Fruit fly (Drosophila melanogaster) whole organism, adult: ENCODE results near the gene CG5180.

ENCODE experiments used
- CG11617 ChIP-seq: fragments of 200-800 bp; sonication (Bioruptor generic); optimal IDR thresholded peaks from 2 replicates; lab custom pipeline; 2017; ENCODE audit warnings: mild to moderate bottlenecking, missing biosample characterization, missing genetic modification reagents, missing genetic modification characterization
- CG12768 ChIP-seq: fragments of 200-800 bp; sonication (Bioruptor generic); optimal IDR thresholded peaks from 2 replicates; lab custom pipeline; 2017; ENCODE audit warnings: missing biosample characterization, missing genetic modification characterization, mild to moderate bottlenecking, moderate library complexity, missing genetic modification reagents
- CG14711 ChIP-seq: fragments of 200-800 bp; sonication (Bioruptor generic); optimal IDR thresholded peaks from 2 replicates; lab custom pipeline; 2018; ENCODE audit warnings: missing biosample characterization, mild to moderate bottlenecking, missing genetic modification characterization, moderate library complexity
- CG1620 ChIP-seq: fragments of 200-800 bp; sonication (Bioruptor generic); optimal IDR thresholded peaks from 2 replicates; lab custom pipeline; 2016; ENCODE audit warnings: missing biosample characterization, missing genetic modification characterization
- CG33017 ChIP-seq: fragments of 200-800 bp; sonication (Bioruptor generic); optimal IDR thresholded peaks from 2 replicates; lab custom pipeline; 2018; ENCODE audit warnings: missing biosample characterization, mild to moderate bottlenecking, missing genetic modification characterization, moderate library complexity
- CG5204 ChIP-seq: fragments of 200-800 bp; sonication (Bioruptor generic); optimal IDR thresholded peaks from 2 replicates; lab custom pipeline; 2016; ENCODE audit warnings: missing biosample characterization, missing genetic modification characterization
- CG7045 ChIP-seq: fragments of 200-800 bp; sonication (Bioruptor generic); optimal IDR thresholded peaks from 2 replicates; lab custom pipeline; 2017; ENCODE audit warnings: missing biosample characterization, mild to moderate bottlenecking, missing genetic modification characterization
- CG7101 ChIP-seq: fragments of 200-800 bp; sonication (Bioruptor generic); optimal IDR thresholded peaks from 2 replicates; lab custom pipeline; 2018; ENCODE audit warnings: missing biosample characterization, mild to moderate bottlenecking, missing genetic modification characterization, moderate library complexity
- Clk ChIP-seq: fragments of 200-800 bp; sonication (Bioruptor generic); optimal IDR thresholded peaks from 2 replicates; lab custom pipeline; 2017; ENCODE audit warnings: missing biosample characterization, missing genetic modification characterization
- Crg-1 ChIP-seq: fragments of 200-800 bp; sonication (Bioruptor generic); optimal IDR thresholded peaks from 2 replicates; lab custom pipeline; 2016; ENCODE audit warnings: missing biosample characterization, missing genetic modification characterization
- Hr96 ChIP-seq: fragments of 200-800 bp; sonication (Bioruptor generic); optimal IDR thresholded peaks from 2 replicates; lab custom pipeline; 2016; ENCODE audit warnings: missing biosample characterization, missing genetic modification characterization
- Mnt ChIP-seq: fragments of 200-800 bp; sonication (Bioruptor generic); optimal IDR thresholded peaks from 2 replicates; lab custom pipeline; 2016; ENCODE audit warnings: missing biosample characterization, mild to moderate bottlenecking, missing genetic modification characterization
- bab1 ChIP-seq: fragments of 200-800 bp; sonication (Bioruptor generic); optimal IDR thresholded peaks from 3 replicates; lab custom pipeline; 2019; ENCODE audit warnings: missing biosample characterization, mild to moderate bottlenecking, missing genetic modification characterization, moderate library complexity
- cic ChIP-seq: fragments of 200-800 bp; sonication (Bioruptor generic); optimal IDR thresholded peaks from 2 replicates; lab custom pipeline; 2017; ENCODE audit warnings: missing biosample characterization, mild to moderate bottlenecking, missing genetic modification characterization, moderate library complexity
- cnc ChIP-seq, 2 experiments: fragments of >200 bp; optimal IDR thresholded peaks; 2 replicates each; lab custom pipeline; 2017
- kay ChIP-seq: fragments of 200-800 bp; sonication (Bioruptor generic); peaks from one replicate; lab custom pipeline; 2016; ENCODE audit warnings: missing biosample characterization, missing genetic modification characterization, borderline replicate concordance
- ovo ChIP-seq: fragments of 200-800 bp; sonication (Bioruptor generic); optimal IDR thresholded peaks from 2 replicates; lab custom pipeline; 2016; ENCODE audit warnings: missing biosample characterization, missing genetic modification characterization
- pad ChIP-seq: fragments of 200-800 bp; sonication (Bioruptor generic); optimal IDR thresholded peaks from 3 replicates; lab custom pipeline; 2017; ENCODE audit warnings: missing biosample characterization, missing genetic modification characterization, mild to moderate bottlenecking, moderate library complexity, missing genetic modification reagents
- tj ChIP-seq: fragments of 200-800 bp; sonication (Bioruptor generic); optimal IDR thresholded peaks from 3 replicates; lab custom pipeline; 2017; ENCODE audit warnings: missing biosample characterization, mild to moderate bottlenecking, missing genetic modification characterization, moderate library complexity
- toe ChIP-seq: fragments of 200-800 bp; sonication (Bioruptor generic); optimal IDR thresholded peaks from 2 replicates; lab custom pipeline; 2016; ENCODE audit warnings: missing biosample characterization, missing genetic modification characterization

Gene CG5180

dm6 chr3R:20552093-20552492, 5.6 kb upstream of the CG5180 start, which contains the start of gene Stat92E:
Gene Stat92E (minus strand): TSS chr3R:20552311.
- TF ChIP-seq CG7101 (tag; lab: Kevin White, UChicago) (no peak), cic (GFP tag; lab: Kevin White, UChicago) (no peak), tj (peak; percentile 24), pad (GFP tag; lab: Kevin White, UChicago) (no peak), kay (GFP tag; lab: Kevin White, UChicago) (peak; percentile 21), CG12768 (GFP tag; lab: Kevin White, UChicago) (no peak), Crg-1 (GFP tag; lab: Kevin White, UChicago) (no peak)

- TF ChIP-seq CG1620 (GFP tag; lab: Kevin White, UChicago) (no peak), Clk (no peak), CG11617 (no peak), Mnt (GFP tag; lab: Kevin White, UChicago) (no peak), CG12768 (GFP tag; lab: Kevin White, UChicago) (no peak), ovo (GFP tag; lab: Kevin White, UChicago) (no peak), kay (GFP tag; lab: Kevin White, UChicago) (no peak), cnc (optimal IDR thresholded peaks at IDR 0.05; lab: Kevin White, UChicago) (no peak), toe (GFP tag; lab: Kevin White, UChicago) (no peak), CG7045 (GFP tag; lab: Kevin White, UChicago) (no peak), CG33017 (tag; lab: Kevin White, UChicago) (no peak), CG7101 (tag; lab: Kevin White, UChicago) (no peak), CG5204 (GFP tag; lab: Kevin White, UChicago) (no peak), CG14711 (no peak), bab1 (GFP tag; lab: Kevin White, UChicago) (no peak), tj (no peak), cic (GFP tag; lab: Kevin White, UChicago) (no peak), pad (GFP tag; lab: Kevin White, UChicago) (no peak), Hr96 (GFP tag; lab: Kevin White, UChicago) (no peak)
Measured at dm6 chr3R:20554300-20554699, 3.4 kb upstream of the CG5180 start, which contains the start of gene att-ORFB. Gene att-ORFB (minus strand): TSS chr3R:20554400.

dm6 chr3R:20555023-20555422, 2.7 kb upstream of the CG5180 start:
- TF ChIP-seq bab1 (GFP tag; lab: Kevin White, UChicago) (peak; percentile 71), ovo (GFP tag; lab: Kevin White, UChicago) (no peak), Hr96 (GFP tag; lab: Kevin White, UChicago) (peak; percentile 30), kay (GFP tag; lab: Kevin White, UChicago) (no peak), tj (no peak), cnc (optimal IDR thresholded peaks at IDR 0.05; lab: Kevin White, UChicago) (no peak), toe (GFP tag; lab: Kevin White, UChicago) (no peak), cic (GFP tag; lab: Kevin White, UChicago) (peak; percentile 35), pad (GFP tag; lab: Kevin White, UChicago) (peak; percentile 44), CG7045 (GFP tag; lab: Kevin White, UChicago) (peak; percentile 52), CG33017 (tag; lab: Kevin White, UChicago) (peak; percentile 63), Clk (no peak), CG14711 (peak; percentile 74), Crg-1 (GFP tag; lab: Kevin White, UChicago) (no peak), CG7101 (tag; lab: Kevin White, UChicago) (peak; percentile 63)

dm6 chr3R:20555720-20556280, 1.9 kb upstream of the CG5180 start:
- TF ChIP-seq kay (GFP tag; lab: Kevin White, UChicago) (peak; percentile 73), ovo (GFP tag; lab: Kevin White, UChicago) (no peak), CG12768 (GFP tag; lab: Kevin White, UChicago) (peak; percentile 53)

dm6 chr3R:20556281-20557113, 1.2 kb upstream of the CG5180 start:
- TF ChIP-seq tj = peak; percentile 42
- peak; percentile 54 for TF ChIP-seq CG1620 (GFP tag; lab: Kevin White, UChicago)
- peak; percentile 86 for TF ChIP-seq CG7101 (tag; lab: Kevin White, UChicago)
- peak; percentile 43 for TF ChIP-seq Crg-1 (GFP tag; lab: Kevin White, UChicago)
- TF ChIP-seq CG7045 (GFP tag; lab: Kevin White, UChicago) = peak; percentile 84
- peak; percentile 25 for TF ChIP-seq ovo (GFP tag; lab: Kevin White, UChicago)
- peak in 1 of 2 experiments; percentile 23 for TF ChIP-seq cnc (optimal IDR thresholded peaks at IDR 0.05; lab: Kevin White, UChicago)
- peak; percentile 90 for TF ChIP-seq cic (GFP tag; lab: Kevin White, UChicago)
- TF ChIP-seq CG12768 (GFP tag; lab: Kevin White, UChicago) = peak; percentile 88
- TF ChIP-seq CG5204 (GFP tag; lab: Kevin White, UChicago) = peak; percentile 88
- TF ChIP-seq kay (GFP tag; lab: Kevin White, UChicago) = peak; percentile 77
- TF ChIP-seq Mnt (GFP tag; lab: Kevin White, UChicago) = no peak
- peak; percentile 55 for TF ChIP-seq toe (GFP tag; lab: Kevin White, UChicago)
- TF ChIP-seq CG11617 = peak; percentile 81
- TF ChIP-seq CG14711 = peak; percentile 84
- no peak for TF ChIP-seq bab1 (GFP tag; lab: Kevin White, UChicago)
- TF ChIP-seq Clk = peak; percentile 62
- peak; percentile 70 for TF ChIP-seq Hr96 (GFP tag; lab: Kevin White, UChicago)
- peak; percentile 62 for TF ChIP-seq pad (GFP tag; lab: Kevin White, UChicago)
- peak; percentile 91 for TF ChIP-seq CG33017 (tag; lab: Kevin White, UChicago)
